Worm (Caenorhabditis elegans): ENCODE results near the gene lgc-52.

- no peak for TF ChIP-seq mdl-1 (tag; optimal IDR thresholded peaks at IDR 0.05)
- no peak for TF ChIP-seq ztf-11 (tag; optimal IDR thresholded peaks at IDR 0.05)
- TF ChIP-seq lsy-2 (tag; optimal IDR thresholded peaks at IDR 0.05) = no peak
- no peak for TF ChIP-seq fos-1 (tag; optimal IDR thresholded peaks at IDR 0.05)
- TF ChIP-seq zag-1 (tag; optimal IDR thresholded peaks at IDR 0.05) = no peak
Observed at ce11 chrIV:15291162-15291561, 55.2 kb downstream of the lgc-52 start, which contains the start of gene pqn-90.
